Fruit fly (Drosophila melanogaster): ENCODE measurements around the gene REPTOR-BP.

Gene REPTOR-BP

DNA sequence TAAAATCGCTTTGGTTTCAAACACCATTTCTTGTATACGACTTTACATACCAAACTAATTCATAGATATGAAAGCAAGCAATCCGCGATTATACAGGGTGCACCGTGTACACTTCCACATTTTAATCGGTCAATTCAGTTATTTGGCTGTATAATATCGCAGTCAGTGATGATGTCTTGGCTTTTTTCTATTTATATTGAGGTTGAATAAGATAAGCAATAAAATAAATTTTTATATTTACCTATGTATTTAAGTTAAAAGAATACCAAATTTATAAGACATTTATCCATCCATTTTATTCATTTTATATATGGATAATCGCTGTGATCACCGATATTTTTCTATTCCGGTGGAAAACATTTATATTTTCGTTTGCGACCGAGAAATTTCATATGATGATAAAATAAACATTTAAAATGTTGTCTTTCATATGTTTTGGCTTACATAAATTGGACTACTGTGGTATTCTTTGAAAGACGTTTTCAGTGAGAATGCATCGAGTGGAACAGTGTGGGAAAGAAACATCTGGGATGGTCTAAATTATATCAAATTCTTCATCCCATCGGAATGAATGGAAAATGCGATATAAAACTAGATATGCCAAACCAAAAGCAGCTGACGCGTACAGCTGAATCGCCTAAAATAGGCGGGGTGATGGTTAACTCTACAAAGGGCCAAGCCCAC lies 37.1 kb upstream of the REPTOR-BP start, which contains the start of gene CG5708 (continued):
- TF ChIP-seq MESR4 (GFP tag; optimal IDR thresholded peaks at IDR 0.05) (peak; percentile 46), Side (GFP tag; optimal IDR thresholded peaks at IDR 0.05) (no peak), lilli (GFP tag; optimal IDR thresholded peaks at IDR 0.05) (peak; percentile 5), CG12769 (tag; optimal IDR thresholded peaks at IDR 0.05) (no peak), Taf1 (GFP tag; IDR thresholded peaks at IDR 0.05) (no peak), HmgZ (tag; optimal IDR thresholded peaks at IDR 0.05) (peak; percentile 42), ftz-f1 (GFP tag; optimal IDR thresholded peaks at IDR 0.05) (no peak), ewg (GFP tag; optimal IDR thresholded peaks at IDR 0.05) (no peak), aop (GFP tag; IDR thresholded peaks at IDR 0.05) (no peak), CG17802 (tag; optimal IDR thresholded peaks at IDR 0.05) (peak; percentile 82), HLH54F (GFP tag; optimal IDR thresholded peaks at IDR 0.05) (peak; percentile 5), h (optimal IDR thresholded peaks at IDR 0.05) (no peak), tx (GFP tag; optimal IDR thresholded peaks at IDR 0.05) (no peak), lmd (GFP tag; IDR thresholded peaks at IDR 0.05) (no peak), sd (tag; optimal IDR thresholded peaks at IDR 0.05) (peak; percentile 73), ranshi (GFP tag; IDR thresholded peaks at IDR 0.05) (no peak), slbo (GFP tag; IDR thresholded peaks at IDR 0.05) (peak; percentile 73), yki (optimal IDR thresholded peaks at IDR 0.05) (no peak), sr (GFP tag; IDR thresholded peaks at IDR 0.05) (no peak)

DNA sequence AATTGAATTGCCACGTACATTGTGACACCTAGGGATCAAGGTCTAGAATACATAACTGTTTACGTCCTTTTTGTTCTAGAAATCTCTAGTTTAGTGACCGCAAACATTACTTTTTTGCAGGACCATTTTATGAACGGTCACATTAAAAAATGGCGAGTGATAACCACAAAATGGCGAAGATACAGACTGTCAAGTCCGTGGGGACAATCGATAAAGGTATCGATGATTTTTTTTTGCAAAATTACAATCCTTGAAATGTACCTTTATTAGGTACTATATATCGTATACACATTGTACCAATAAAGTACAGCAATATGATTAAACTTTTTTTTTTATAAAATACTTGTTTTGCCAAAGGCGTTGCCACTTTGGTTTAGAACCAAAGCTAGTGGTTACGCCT lies 33.5 kb upstream of the REPTOR-BP start:
- TF ChIP-seq CG12236 (GFP tag; optimal IDR thresholded peaks at IDR 0.05) (no peak), da (GFP tag; optimal IDR thresholded peaks at IDR 0.05) (no peak), eyg (GFP tag; optimal IDR thresholded peaks at IDR 0.05) (no peak), CG7271 (tag; optimal IDR thresholded peaks at IDR 0.05) (no peak), mam (GFP tag; optimal IDR thresholded peaks at IDR 0.05) (no peak), stwl (tag; optimal IDR thresholded peaks at IDR 0.05) (peak; percentile 11), CG8765 (GFP tag; IDR thresholded peaks at IDR 0.05) (no peak), luna (GFP tag; optimal IDR thresholded peaks at IDR 0.05) (no peak), her (GFP tag; optimal IDR thresholded peaks at IDR 0.05) (no peak), twi (tag; optimal IDR thresholded peaks at IDR 0.05) (no peak), CG42726 (GFP tag; IDR thresholded peaks at IDR 0.05; ENCODE audit: partially characterized antibody) (no peak), CG15011 (GFP tag; optimal IDR thresholded peaks at IDR 0.05) (no peak), unc-4 (GFP tag; IDR thresholded peaks at IDR 0.05; ENCODE audit: partially characterized antibody) (peak; percentile 60; the same call in 1 of the 2 replicates), seq (GFP tag; IDR thresholded peaks at IDR 0.05) (peak; percentile 25; the same call in 1 of the 2 replicates), Kr (GFP tag; optimal IDR thresholded peaks at IDR 0.05) (no peak), CG11695 (GFP tag; IDR thresholded peaks at IDR 0.05) (no peak), Optix (GFP tag; IDR thresholded peaks at IDR 0.05) (no peak), Stat92E (GFP tag; optimal IDR thresholded peaks at IDR 0.05) (no peak), CG14860 (GFP tag; IDR thresholded peaks at IDR 0.05; ENCODE audit: partially characterized antibody) (0 out of 3 replicates have a peak, but pooled peaks have one; percentile 35), CG4424 (GFP tag; optimal IDR thresholded peaks at IDR 0.05) (no peak), Sox100B (GFP tag; optimal IDR thresholded peaks at IDR 0.05) (no peak), ash1 (GFP tag; optimal IDR thresholded peaks at IDR 0.05) (no peak), row (GFP tag; IDR thresholded peaks at IDR 0.05) (peak; percentile 36; the same call in 2 of the 3 replicates), aop (GFP tag; IDR thresholded peaks at IDR 0.05) (no peak), CG4707 (GFP tag; optimal IDR thresholded peaks at IDR 0.05) (no peak), Dip2 (GFP tag; IDR thresholded peaks at IDR 0.05) (no peak), CG3163 (GFP tag; optimal IDR thresholded peaks at IDR 0.05) (no peak), CG16813 (GFP tag; IDR thresholded peaks at IDR 0.05; ENCODE audit: partially characterized antibody) (peak; percentile 62; the same call in 2 of the 3 replicates), dysf (GFP tag; IDR thresholded peaks at IDR 0.05) (no peak), CG34224 (GFP tag; IDR thresholded peaks at IDR 0.05; ENCODE audit: partially characterized antibody) (peak; percentile 44), rib (GFP tag; IDR thresholded peaks at IDR 0.05) (no peak), CG2875 (GFP tag; optimal IDR thresholded peaks at IDR 0.05) (no peak), Atf6 (GFP tag; IDR thresholded peaks at IDR 0.05) (no peak)
